Fruit fly (Drosophila melanogaster): ENCODE measurements around the gene Ir94a.
A peak's percentile ranks its signal among the peaks of the same experiment; 100 is the strongest.

Gene Ir94a

dm6 chr3R:22141332-22141731 is 28.1 kb downstream of the Ir94a start (continued):
- TF ChIP-seq pdm3 (GFP tag; optimal IDR thresholded peaks at IDR 0.05), result peak; percentile 35
- peak; percentile 16 for TF ChIP-seq achi (GFP tag; optimal IDR thresholded peaks at IDR 0.05)
- peak; percentile 73 for TF ChIP-seq Eip78C (GFP tag)
- no peak for TF ChIP-seq fd85E (GFP tag; optimal IDR thresholded peaks at IDR 0.05)
- TF ChIP-seq CG6854 (GFP tag; optimal IDR thresholded peaks at IDR 0.05), result no peak

DNA sequence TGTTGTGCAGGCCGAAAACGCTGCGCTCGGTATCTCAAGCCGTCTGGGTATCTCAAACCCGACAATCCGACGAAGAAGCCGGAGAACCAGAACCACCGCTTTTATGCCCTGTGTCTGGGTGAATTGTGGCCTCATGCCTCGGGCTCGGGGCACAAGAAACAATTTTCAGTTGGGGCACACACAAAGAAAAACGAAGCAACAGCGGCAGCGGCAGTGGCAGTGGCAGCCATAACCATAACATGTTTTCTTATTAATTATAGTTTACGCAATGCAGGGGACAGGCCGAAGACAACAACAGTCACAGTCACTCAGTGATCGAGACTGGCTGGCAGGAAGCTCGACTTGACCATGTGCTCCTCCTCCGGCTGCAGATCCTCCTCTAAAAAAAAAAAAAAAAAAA is 29.3 kb downstream of the Ir94a start:
- TF ChIP-seq Sox102F (GFP tag; optimal IDR thresholded peaks at IDR 0.05) (peak; percentile 31), Blimp-1 (GFP tag; optimal IDR thresholded peaks at IDR 0.05) (no peak), svp (GFP tag) (peak; percentile 34), dsx (GFP tag; optimal IDR thresholded peaks at IDR 0.05; ENCODE audit: poor library complexity, severe bottlenecking) (peak; percentile 35), vri (GFP tag; optimal IDR thresholded peaks at IDR 0.05) (peak; percentile 14), Sox15 (GFP tag; optimal IDR thresholded peaks at IDR 0.05) (no peak), lz (GFP tag; optimal IDR thresholded peaks at IDR 0.05) (no peak), CG6163 (GFP tag; IDR thresholded peaks at IDR 0.05) (0 out of 3 replicates have a peak, but pooled peaks have one; percentile 41), cyc (GFP tag; optimal IDR thresholded peaks at IDR 0.05) (no peak), CG1621 (tag; optimal IDR thresholded peaks at IDR 0.05) (peak; percentile 22), Eip78C (GFP tag) (peak; percentile 40), acj6 (GFP tag; optimal IDR thresholded peaks at IDR 0.05) (no peak), ss (GFP tag; optimal IDR thresholded peaks at IDR 0.05) (peak; percentile 17 to 45), CG3919 (GFP tag; optimal IDR thresholded peaks at IDR 0.05) (peak; percentile 7), CG4318 (GFP tag; optimal IDR thresholded peaks at IDR 0.05) (no peak), OdsH (GFP tag; optimal IDR thresholded peaks at IDR 0.05) (no peak), CG8119 (GFP tag; IDR thresholded peaks at IDR 0.05) (no peak), Hr4 (GFP tag; optimal IDR thresholded peaks at IDR 0.05) (no peak), fkh (GFP tag; optimal IDR thresholded peaks at IDR 0.05) (no peak)

- TF ChIP-seq OdsH (GFP tag; optimal IDR thresholded peaks at IDR 0.05) (peak; percentile 64), CG11294 (GFP tag; IDR thresholded peaks at IDR 0.05) (peak; percentile 73), CG3032 (tag; optimal IDR thresholded peaks at IDR 0.05) (peak; percentile 61), CG8319 (GFP tag; optimal IDR thresholded peaks at IDR 0.05) (no peak), Ets21C (GFP tag; optimal IDR thresholded peaks at IDR 0.05) (no peak), CG8632 (GFP tag; optimal IDR thresholded peaks at IDR 0.05) (no peak), CG6792 (GFP tag; optimal IDR thresholded peaks at IDR 0.05) (peak; percentile 23), vri (GFP tag; optimal IDR thresholded peaks at IDR 0.05) (no peak), Hr39 (GFP tag; optimal IDR thresholded peaks at IDR 0.05) (peak; percentile 22), CG11902 (GFP tag; optimal IDR thresholded peaks at IDR 0.05) (no peak), Gug (GFP tag; IDR thresholded peaks at IDR 0.05) (peak; percentile 74), Ets96B (tag; optimal IDR thresholded peaks at IDR 0.05) (peak; percentile 66), fkh (GFP tag; optimal IDR thresholded peaks at IDR 0.05) (peak; percentile 90), Hr38 (GFP tag; optimal IDR thresholded peaks at IDR 0.05) (no peak), Smox (GFP tag; optimal IDR thresholded peaks at IDR 0.05) (no peak), Lpt (GFP tag; optimal IDR thresholded peaks at IDR 0.05) (peak; percentile 41), net (GFP tag; optimal IDR thresholded peaks at IDR 0.05) (peak; percentile 49), topi (GFP tag; optimal IDR thresholded peaks at IDR 0.05) (peak; percentile 2), CG32006 (GFP tag; optimal IDR thresholded peaks at IDR 0.05) (peak; percentile 82), CG16779 (tag; optimal IDR thresholded peaks at IDR 0.05) (peak; percentile 15), CG3919 (GFP tag; optimal IDR thresholded peaks at IDR 0.05) (peak; percentile 39), cyc (GFP tag; optimal IDR thresholded peaks at IDR 0.05) (no peak), fd85E (GFP tag; optimal IDR thresholded peaks at IDR 0.05) (no peak), Eip75B (GFP tag; optimal IDR thresholded peaks at IDR 0.05) (peak; percentile 64), CG7368 (GFP tag; optimal IDR thresholded peaks at IDR 0.05) (peak; percentile 49), CG11762 (GFP tag; optimal IDR thresholded peaks at IDR 0.05; ENCODE audit: insufficient read depth) (peak; percentile 48), lz (GFP tag; optimal IDR thresholded peaks at IDR 0.05) (peak; percentile 18), esn (GFP tag; optimal IDR thresholded peaks at IDR 0.05) (peak; percentile 41), spab (GFP tag; optimal IDR thresholded peaks at IDR 0.05) (peak; percentile 61), CG15336 (GFP tag; IDR thresholded peaks at IDR 0.05) (peak; percentile 80), acj6 (GFP tag; optimal IDR thresholded peaks at IDR 0.05) (peak; percentile 46), CG6163 (GFP tag; IDR thresholded peaks at IDR 0.05) (peak; percentile 83)
Measured at dm6 chr3R:22145425-22146411, 32.5 kb downstream of the Ir94a start.
